Fruit fly (Drosophila melanogaster) whole organism, embryonic: ENCODE measurements around the gene His3.3A.

Experiments used
- CG10147 ChIP-seq: fragments of 200-800 bp; sonication (Bioruptor generic); optimal IDR thresholded peaks from 2 replicates; lab custom pipeline; 2019; ENCODE audit warnings: missing biosample characterization, mild to moderate bottlenecking, missing genetic modification characterization, moderate library complexity
- CG10462 ChIP-seq: fragments of 200-800 bp; sonication (Bioruptor generic); optimal IDR thresholded peaks from 2 replicates; lab custom pipeline; 2016; ENCODE audit warnings: missing biosample characterization, missing genetic modification characterization
- CG11247 ChIP-seq: fragments of 200-800 bp; sonication (Bioruptor generic); IDR thresholded peaks from 2 replicates; pipeline ENCODE4 v1.3.6; 2022; ENCODE audit warnings: missing biosample characterization, missing genetic modification characterization
- CG11695 ChIP-seq: fragments of 200-800 bp; sonication (Bioruptor generic); IDR thresholded peaks from 3 replicates; pipeline ENCODE4 v1.3.6; 2022; ENCODE audit warnings: missing biosample characterization, missing genetic modification characterization
- CG12104 ChIP-seq: fragments of 200-800 bp; sonication (Bioruptor generic); optimal IDR thresholded peaks from 3 replicates; lab custom pipeline; 2016; ENCODE audit warnings: missing biosample characterization, missing genetic modification characterization
- CG12299 ChIP-seq: fragments of 200-800 bp; sonication (Bioruptor generic); optimal IDR thresholded peaks from 2 replicates; lab custom pipeline; 2018; ENCODE audit warnings: missing biosample characterization, mild to moderate bottlenecking, missing genetic modification characterization
- CG13624 ChIP-seq: fragments of 200-800 bp; sonication (Bioruptor generic); optimal IDR thresholded peaks from 2 replicates; lab custom pipeline; 2016; ENCODE audit warnings: missing biosample characterization, missing genetic modification characterization
- CG14050 ChIP-seq: fragments of 200-800 bp; sonication (Bioruptor generic); IDR thresholded peaks from 3 replicates; pipeline ENCODE4 v1.3.6; 2022; ENCODE audit warnings: missing biosample characterization, missing genetic modification characterization
- CG17829 ChIP-seq: fragments of 200-800 bp; optimal IDR thresholded peaks from 2 replicates; lab custom pipeline; 2019; ENCODE audit warnings: missing biosample characterization, mild to moderate bottlenecking, missing genetic modification characterization, moderate library complexity
- CG18764 ChIP-seq: fragments of 200-800 bp; sonication (Bioruptor generic); optimal IDR thresholded peaks from 3 replicates; lab custom pipeline; 2016; ENCODE audit warnings: missing biosample characterization, missing genetic modification characterization
- CG2120 ChIP-seq: fragments of 200-800 bp; sonication (Bioruptor generic); optimal IDR thresholded peaks from 3 replicates; lab custom pipeline; 2016; ENCODE audit warnings: missing biosample characterization, missing genetic modification characterization
- CG2889 ChIP-seq: fragments of 200-800 bp; sonication (Bioruptor generic); IDR thresholded peaks from 3 replicates; pipeline ENCODE4 v1.3.6; 2022; ENCODE audit warnings: missing biosample characterization, missing genetic modification characterization
- CG42726 ChIP-seq: fragments of 200-800 bp; sonication (Bioruptor generic); IDR thresholded peaks from 2 replicates; pipeline ENCODE4 v1.3.6; 2022; ENCODE audit warnings: missing biosample characterization, missing genetic modification characterization; ENCODE audit not compliant: partially characterized antibody
- CG4328 ChIP-seq: fragments of 200-800 bp; sonication (Bioruptor generic); optimal IDR thresholded peaks from 3 replicates; lab custom pipeline; 2017; ENCODE audit warnings: missing biosample characterization, missing genetic modification reagents, missing genetic modification characterization
- CG4854 ChIP-seq: fragments of 200-800 bp; sonication (Bioruptor generic); optimal IDR thresholded peaks from 2 replicates; lab custom pipeline; 2016; ENCODE audit warnings: missing biosample characterization, missing genetic modification characterization, inconsistent platforms
- CG6254 ChIP-seq: fragments of 200-800 bp; sonication (Bioruptor generic); optimal IDR thresholded peaks from 3 replicates; lab custom pipeline; 2017; ENCODE audit warnings: mild to moderate bottlenecking, missing biosample characterization, missing genetic modification reagents, missing genetic modification characterization
- CG7357 ChIP-seq: fragments of 200-800 bp; sonication (Bioruptor generic); IDR thresholded peaks from 3 replicates; pipeline ENCODE4 v1.3.6; 2022; ENCODE audit warnings: missing biosample characterization, missing genetic modification characterization
- CG7745 ChIP-seq: fragments of 200-800 bp; sonication (Bioruptor generic); optimal IDR thresholded peaks from 2 replicates; lab custom pipeline; 2018; ENCODE audit warnings: missing biosample characterization, mild to moderate bottlenecking, missing genetic modification characterization, moderate library complexity
- CG8478 ChIP-seq: fragments of >200 bp; optimal IDR thresholded peaks from 2 replicates; lab custom pipeline; 2018
- Camta ChIP-seq: fragments of 200-800 bp; sonication (Bioruptor generic); optimal IDR thresholded peaks from 2 replicates; lab custom pipeline; 2016; ENCODE audit warnings: missing biosample characterization, missing genetic modification characterization
- Dfd ChIP-seq, 2 experiments: fragments of >200 bp; optimal IDR thresholded peaks; 2 replicates each; lab custom pipeline; 2017; ENCODE audit warnings: missing biosample characterization in 2 of 2, missing genetic modification characterization in 2 of 2
- Doc3 ChIP-seq: fragments of 200-800 bp; sonication (Bioruptor generic); IDR thresholded peaks from 3 replicates; pipeline ENCODE4 v1.3.6; 2022; ENCODE audit warnings: missing biosample characterization, missing genetic modification characterization; ENCODE audit not compliant: partially characterized antibody
- Dp ChIP-seq: fragments of 200-800 bp; sonication (Bioruptor generic); optimal IDR thresholded peaks from 2 replicates; lab custom pipeline; 2018; ENCODE audit warnings: missing biosample characterization, mild to moderate bottlenecking, missing genetic modification characterization, moderate library complexity
- Gsc ChIP-seq: fragments of 200-800 bp; sonication (Bioruptor generic); IDR thresholded peaks from 2 replicates; pipeline ENCODE4 v1.3.6; 2022; ENCODE audit warnings: missing biosample characterization, missing genetic modification characterization
- Gug ChIP-seq: fragments of 200-800 bp; sonication (Bioruptor generic); IDR thresholded peaks from 4 replicates; pipeline ENCODE4 v1.3.6; 2022; ENCODE audit warnings: missing biosample characterization, missing genetic modification characterization
- Kr ChIP-seq: fragments of 200-800 bp; sonication (Bioruptor generic); optimal IDR thresholded peaks from 2 replicates; lab custom pipeline; 2017; ENCODE audit warnings: missing biosample characterization, mild to moderate bottlenecking, missing genetic modification characterization
- Mad ChIP-seq: fragments of 200-800 bp; sonication (Bioruptor generic); optimal IDR thresholded peaks from 2 replicates; lab custom pipeline; 2016; ENCODE audit warnings: missing biosample characterization, missing genetic modification characterization
- NC2α ChIP-seq: fragments of 200-800 bp; sonication (Bioruptor generic); optimal IDR thresholded peaks from 2 replicates; lab custom pipeline; 2016; ENCODE audit warnings: missing biosample characterization, missing genetic modification characterization
- NC2β ChIP-seq: fragments of 200-800 bp; sonication (Bioruptor generic); optimal IDR thresholded peaks from 2 replicates; lab custom pipeline; 2016; ENCODE audit warnings: missing biosample characterization, missing genetic modification characterization
- Scr ChIP-seq: fragments of 200-800 bp; sonication (Bioruptor generic); IDR thresholded peaks from 2 replicates; pipeline ENCODE4 v1.3.6; 2022; ENCODE audit warnings: missing biosample characterization, missing genetic modification characterization; ENCODE audit not compliant: partially characterized antibody
- TFAM ChIP-seq: fragments of 200-800 bp; sonication (Bioruptor generic); optimal IDR thresholded peaks from 2 replicates; lab custom pipeline; 2017; ENCODE audit warnings: missing biosample characterization, missing genetic modification characterization, inconsistent platforms
- Usf ChIP-seq: fragments of 200-800 bp; sonication (Bioruptor generic); optimal IDR thresholded peaks from 2 replicates; lab custom pipeline; 2017; ENCODE audit warnings: missing genotype, missing biosample characterization, missing genetic modification characterization
- Vsx1 ChIP-seq: fragments of 200-800 bp; sonication (Bioruptor generic); optimal IDR thresholded peaks from 2 replicates; lab custom pipeline; 2017; ENCODE audit warnings: missing biosample characterization, mild to moderate bottlenecking, missing genetic modification characterization, missing genetic modification reagents
- btn ChIP-seq: fragments of 200-800 bp; sonication (Bioruptor generic); optimal IDR thresholded peaks from 2 replicates; lab custom pipeline; 2016; ENCODE audit warnings: missing biosample characterization, missing genetic modification characterization
- cas ChIP-seq: fragments of 200-800 bp; sonication (Bioruptor generic); IDR thresholded peaks from 2 replicates; pipeline ENCODE4 v1.3.6; 2022; ENCODE audit warnings: missing biosample characterization, missing genetic modification characterization
- dati ChIP-seq: fragments of 200-800 bp; sonication (Bioruptor generic); IDR thresholded peaks from 2 replicates; pipeline ENCODE4 v1.3.6; 2022; ENCODE audit warnings: missing biosample characterization, missing genetic modification characterization
- emc ChIP-seq: fragments of 200-800 bp; sonication (Bioruptor generic); optimal IDR thresholded peaks from 2 replicates; lab custom pipeline; 2016; ENCODE audit warnings: missing biosample characterization, missing genetic modification characterization
- fd96Cb ChIP-seq: fragments of 200-800 bp; sonication (Bioruptor generic); optimal IDR thresholded peaks from 2 replicates; lab custom pipeline; 2018; ENCODE audit warnings: missing biosample characterization, mild to moderate bottlenecking, missing genetic modification characterization, moderate library complexity
- grn ChIP-seq: fragments of 200-800 bp; sonication (Bioruptor generic); optimal IDR thresholded peaks from 3 replicates; lab custom pipeline; 2017; ENCODE audit warnings: missing biosample characterization, missing genetic modification characterization
- hth ChIP-seq: fragments of >200 bp; optimal IDR thresholded peaks from 2 replicates; lab custom pipeline; 2017; ENCODE audit warnings: inconsistent platforms
- jing ChIP-seq: fragments of 200-800 bp; sonication (Bioruptor generic); optimal IDR thresholded peaks from 2 replicates; lab custom pipeline; 2018; ENCODE audit warnings: missing biosample characterization, mild to moderate bottlenecking, missing genetic modification characterization
- pita ChIP-seq: fragments of 200-800 bp; sonication (Bioruptor generic); optimal IDR thresholded peaks from 2 replicates; lab custom pipeline; 2017; ENCODE audit warnings: missing biosample characterization, mild to moderate bottlenecking, missing genetic modification characterization
- repo ChIP-seq: fragments of 200-800 bp; sonication (Bioruptor generic); optimal IDR thresholded peaks from 2 replicates; lab custom pipeline; 2016; ENCODE audit warnings: missing biosample characterization, missing genetic modification characterization
- run ChIP-seq: fragments of 200-800 bp; sonication (Bioruptor generic); optimal IDR thresholded peaks from 3 replicates; lab custom pipeline; 2018; ENCODE audit warnings: missing biosample characterization, mild to moderate bottlenecking, missing genetic modification characterization
- sens ChIP-seq: fragments of 200-800 bp; sonication (Bioruptor generic); peaks from one replicate; lab custom pipeline; 2016; ENCODE audit warnings: missing biosample characterization, missing genetic modification characterization
- seq ChIP-seq: fragments of 200-800 bp; sonication (Bioruptor generic); IDR thresholded peaks from 2 replicates; pipeline ENCODE4 v1.3.6; 2022; ENCODE audit warnings: missing biosample characterization, missing genetic modification characterization
- slou ChIP-seq: fragments of 200-800 bp; sonication (Bioruptor generic); optimal IDR thresholded peaks from 3 replicates; lab custom pipeline; 2016; ENCODE audit warnings: missing biosample characterization, missing genetic modification characterization
- so ChIP-seq: fragments of 200-800 bp; sonication (Bioruptor generic); IDR thresholded peaks from 3 replicates; pipeline ENCODE4 v1.3.6; 2022; ENCODE audit warnings: missing biosample characterization, missing genetic modification characterization
- sug ChIP-seq: fragments of 200-800 bp; optimal IDR thresholded peaks from 2 replicates; lab custom pipeline; 2019; ENCODE audit warnings: missing biosample characterization, mild to moderate bottlenecking, missing genetic modification characterization, moderate library complexity
- toy ChIP-seq: fragments of 200-800 bp; sonication (Bioruptor generic); IDR thresholded peaks from 2 replicates; pipeline ENCODE4 v1.3.6; 2022; ENCODE audit warnings: missing biosample characterization, missing genetic modification characterization
- twi ChIP-seq: fragments of 200-800 bp; optimal IDR thresholded peaks from 2 replicates; lab custom pipeline; 2019; ENCODE audit warnings: missing biosample characterization, mild to moderate bottlenecking, missing genetic modification characterization, moderate library complexity
- unpg ChIP-seq: fragments of 200-800 bp; sonication (Bioruptor generic); optimal IDR thresholded peaks from 3 replicates; lab custom pipeline; 2018; ENCODE audit warnings: missing biosample characterization, mild to moderate bottlenecking, missing genetic modification characterization, moderate library complexity

The His3.3A gene

DNA sequence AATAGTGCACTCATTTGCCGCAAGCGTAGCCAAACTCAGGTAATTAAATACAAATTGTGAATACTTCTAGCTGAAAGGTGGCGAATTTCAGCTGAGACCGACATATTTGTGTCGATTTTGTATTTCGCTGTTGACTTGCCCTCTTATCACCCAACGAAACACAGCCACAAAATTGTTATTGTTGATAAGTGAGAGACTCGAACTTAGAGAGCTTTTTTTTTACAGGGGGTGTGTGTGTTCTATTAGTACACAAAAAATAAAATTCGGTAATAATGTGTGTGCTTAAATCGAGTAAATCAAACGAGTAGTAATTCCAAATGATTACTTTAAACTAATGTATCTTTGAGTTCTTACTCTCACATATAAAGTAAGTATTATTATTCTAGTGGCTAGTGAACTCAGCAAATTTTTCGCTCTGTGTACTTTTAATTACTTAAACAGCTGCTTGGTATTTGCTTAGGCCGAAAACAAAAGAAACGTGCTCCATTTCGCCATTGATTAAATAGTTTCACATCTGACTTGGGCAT is 6.2 kb downstream of the His3.3A start (continued):
- TF ChIP-seq CG2889 = peak; percentile 45; the same call in 1 of the 3 replicates
- TF ChIP-seq Gsc = no peak
- TF ChIP-seq CG11247 = peak; percentile 69
- TF ChIP-seq slou (GFP tag; lab: Kevin White, UChicago) = peak; percentile 43
- peak; percentile 77 for TF ChIP-seq sug
- peak; percentile 58 for TF ChIP-seq CG13624
- peak; percentile 51 for TF ChIP-seq CG12104 (GFP tag; lab: Kevin White, UChicago)
- peak; percentile 88 for TF ChIP-seq CG2120 (GFP tag; lab: Kevin White, UChicago)
- TF ChIP-seq emc = no peak
- peak; percentile 91 for TF ChIP-seq so
- TF ChIP-seq CG10462 (GFP tag; lab: Kevin White, UChicago) = no peak
- TF ChIP-seq hth (lab: Kevin White, UChicago) = no peak
- TF ChIP-seq sens (GFP tag; lab: Kevin White, UChicago) = peak; percentile 93
- TF ChIP-seq jing (GFP tag; lab: Kevin White, UChicago) = peak; percentile 31
- no peak for TF ChIP-seq dati (GFP tag; lab: Robert Waterston, UW)
- TF ChIP-seq CG6254 = peak; percentile 59
- TF ChIP-seq CG10147 = peak; percentile 15
- peak; percentile 62 for TF ChIP-seq unpg (GFP tag; lab: Kevin White, UChicago)
- peak; percentile 30 for TF ChIP-seq CG17829 (tag; lab: Kevin White, UChicago)
- peak; percentile 46 for TF ChIP-seq CG4328 (GFP tag; lab: Kevin White, UChicago)
- TF ChIP-seq Dp (GFP tag; lab: Kevin White, UChicago) = no peak
- peak; percentile 77 for TF ChIP-seq seq (GFP tag; lab: Robert Waterston, UW)
- TF ChIP-seq cas (GFP tag; lab: Robert Waterston, UW) = no peak
- no peak for TF ChIP-seq NC2α (GFP tag; lab: Kevin White, UChicago)
- TF ChIP-seq Doc3 = no peak
- 0 out of 3 replicates have a peak, but pooled peaks have one; percentile 27 for TF ChIP-seq CG14050 (GFP tag; lab: Robert Waterston, UW)
- TF ChIP-seq Camta (GFP tag; lab: Kevin White, UChicago) = peak; percentile 80
- peak; percentile 84 for TF ChIP-seq CG11695 (GFP tag; lab: Robert Waterston, UW)
- peak; percentile 11 for TF ChIP-seq CG18764 (GFP tag; lab: Kevin White, UChicago)
- TF ChIP-seq Mad (GFP tag; lab: Kevin White, UChicago) = no peak
- TF ChIP-seq Usf (GFP tag; lab: Kevin White, UChicago) = no peak
- no peak for TF ChIP-seq pita (GFP tag; lab: Kevin White, UChicago)
- TF ChIP-seq CG7745 = no peak
- TF ChIP-seq CG8478 (lab: Kevin White, UChicago) = no peak
- TF ChIP-seq NC2β (GFP tag; lab: Kevin White, UChicago) = peak; percentile 28
- TF ChIP-seq TFAM (GFP tag; lab: Kevin White, UChicago) = no peak
- TF ChIP-seq repo = peak; percentile 15
- TF ChIP-seq Vsx1 (GFP tag; lab: Kevin White, UChicago) = peak; percentile 31
- TF ChIP-seq fd96Cb (tag; lab: Kevin White, UChicago) = peak; percentile 66
- no peak for TF ChIP-seq Scr (GFP tag; lab: Robert Waterston, UW)
- no peak for TF ChIP-seq btn
- peak; percentile 36 for TF ChIP-seq run (tag; lab: Kevin White, UChicago)
- no peak for TF ChIP-seq twi (tag; lab: Kevin White, UChicago)
- no peak for TF ChIP-seq Dfd (GFP tag; optimal IDR thresholded peaks at IDR 0.05; lab: Kevin White, UChicago)
- TF ChIP-seq Gug = no peak
- no peak for TF ChIP-seq Kr
- TF ChIP-seq CG7357 = 0 out of 3 replicates have a peak, but pooled peaks have one; percentile 33
- TF ChIP-seq toy (GFP tag; lab: Robert Waterston, UW) = no peak
- peak; percentile 24 for TF ChIP-seq grn
- TF ChIP-seq CG4854 = no peak
- no peak for TF ChIP-seq CG42726 (GFP tag; lab: Robert Waterston, UW)
- TF ChIP-seq CG12299 (tag; lab: Kevin White, UChicago) = peak; percentile 49
